Fruit fly (Drosophila melanogaster): Measurements from ENCODE around the gene schuy.

schuy gene

DNA sequence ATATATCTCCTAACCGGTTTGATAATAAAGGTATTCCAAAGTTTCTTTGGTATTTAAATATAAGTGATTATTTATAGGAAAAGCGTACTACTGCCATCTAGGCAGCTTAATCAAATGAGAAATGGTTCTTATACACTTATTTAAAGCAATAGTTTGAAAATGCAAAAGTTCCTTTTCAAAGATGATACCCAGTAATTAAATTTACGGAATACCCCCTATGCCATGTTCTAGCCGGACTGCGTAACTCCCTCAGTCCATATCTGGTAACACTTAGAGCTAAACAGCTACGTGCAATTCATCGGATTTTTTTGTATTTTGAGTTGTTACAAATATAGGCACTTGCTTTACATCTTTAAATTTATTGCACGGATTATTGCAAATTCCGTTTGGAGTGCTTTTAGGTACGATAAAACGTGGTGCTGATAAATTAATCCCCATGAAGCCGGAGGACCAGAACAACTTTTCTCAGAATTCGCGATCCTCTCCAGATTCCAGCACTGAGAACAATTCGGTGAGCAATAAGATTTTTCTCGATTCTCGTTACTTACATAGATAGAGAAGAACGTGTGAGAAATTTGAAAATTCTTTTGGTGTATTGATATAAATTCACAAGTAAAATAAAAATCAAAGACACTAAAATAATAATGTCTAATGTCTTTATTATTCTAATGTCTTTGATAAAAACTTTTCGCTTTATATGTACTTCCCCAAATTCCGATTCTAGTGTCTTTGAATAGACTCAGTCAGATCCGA is 16.8 kb downstream of the schuy start, which contains the start of gene CG7668 (continued):
- TF ChIP-seq CG16813 (GFP tag; IDR thresholded peaks at IDR 0.05; ENCODE audit: partially characterized antibody) (0 out of 3 replicates have a peak, but pooled peaks have one; percentile 6), CG3847 (GFP tag; IDR thresholded peaks at IDR 0.05) (peak; percentile 86), gt (GFP tag; IDR thresholded peaks at IDR 0.05) (no peak), CG5953 (GFP tag; IDR thresholded peaks at IDR 0.05) (peak; percentile 82), ERR (GFP tag; optimal IDR thresholded peaks at IDR 0.05) (peak; percentile 65), scrt (GFP tag; optimal IDR thresholded peaks at IDR 0.05) (peak; percentile 78), sna (GFP tag; IDR thresholded peaks at IDR 0.05; ENCODE audit: partially characterized antibody) (peak; percentile 43), CG14441 (GFP tag; IDR thresholded peaks at IDR 0.05) (peak; percentile 91), dm (GFP tag; optimal IDR thresholded peaks at IDR 0.05) (peak; percentile 78), CG9932 (GFP tag; IDR thresholded peaks at IDR 0.05) (no peak; the same call in none of the 2 replicates), danr (GFP tag; IDR thresholded peaks at IDR 0.05) (peak; percentile 77), gsb-n (tag; optimal IDR thresholded peaks at IDR 0.05) (peak; percentile 87), unc-4 (GFP tag; IDR thresholded peaks at IDR 0.05; ENCODE audit: partially characterized antibody) (no peak), CG7987 (GFP tag; optimal IDR thresholded peaks at IDR 0.05) (peak; percentile 86), CG6791 (GFP tag; IDR thresholded peaks at IDR 0.05; ENCODE audit: partially characterized antibody) (no peak), CG8359 (GFP tag; optimal IDR thresholded peaks at IDR 0.05; ENCODE audit: borderline replicate concordance) (peak; percentile 67), sisA (GFP tag; IDR thresholded peaks at IDR 0.05) (no peak), CG15011 (GFP tag; optimal IDR thresholded peaks at IDR 0.05) (peak; percentile 70), CG3995 (GFP tag; optimal IDR thresholded peaks at IDR 0.05) (peak; percentile 57), CG8924 (tag; optimal IDR thresholded peaks at IDR 0.05) (peak; percentile 94), Dip2 (GFP tag; IDR thresholded peaks at IDR 0.05) (no peak), CG10274 (GFP tag; optimal IDR thresholded peaks at IDR 0.05) (peak; percentile 47), CTCF (GFP tag; optimal IDR thresholded peaks at IDR 0.05) (peak; percentile 47), phol (tag; optimal IDR thresholded peaks at IDR 0.05) (peak; percentile 93), Jarid2 (GFP tag; optimal IDR thresholded peaks at IDR 0.05) (peak; percentile 25), Mrtf (GFP tag; IDR thresholded peaks at IDR 0.05) (peak; percentile 83; the same call in 2 of the 3 replicates), ro (GFP tag; IDR thresholded peaks at IDR 0.05) (no peak), zf30C (GFP tag; optimal IDR thresholded peaks at IDR 0.05) (peak; percentile 88), peb (GFP tag; IDR thresholded peaks at IDR 0.05) (peak; percentile 59; the same call in 1 of the 2 replicates), HmgZ (tag; optimal IDR thresholded peaks at IDR 0.05) (peak; percentile 92), Dad (GFP tag; optimal IDR thresholded peaks at IDR 0.05) (peak; percentile 74), HLHmδ (GFP tag; optimal IDR thresholded peaks at IDR 0.05) (no peak), CG17385 (GFP tag; optimal IDR thresholded peaks at IDR 0.05) (peak; percentile 84), bbx (GFP tag; IDR thresholded peaks at IDR 0.05; ENCODE audit: partially characterized antibody) (no peak), TFAM (GFP tag; optimal IDR thresholded peaks at IDR 0.05) (peak; percentile 34), onecut (GFP tag; IDR thresholded peaks at IDR 0.05) (peak; percentile 83), hkb (optimal IDR thresholded peaks at IDR 0.05) (no peak), hkb (GFP tag; IDR thresholded peaks at IDR 0.05) (peak; percentile 96), mirr (GFP tag; optimal IDR thresholded peaks at IDR 0.05) (peak; percentile 78), Optix (GFP tag; IDR thresholded peaks at IDR 0.05) (no peak), mam (GFP tag; optimal IDR thresholded peaks at IDR 0.05) (peak; percentile 89), MESR4 (GFP tag; optimal IDR thresholded peaks at IDR 0.05) (peak; percentile 67), CG14667 (GFP tag; IDR thresholded peaks at IDR 0.05) (no peak), CkIIα-i1 (GFP tag; IDR thresholded peaks at IDR 0.05) (no peak), B-H1 (GFP tag; IDR thresholded peaks at IDR 0.05) (peak; percentile 84; the same call in 1 of the 3 replicates), gsb (GFP tag; IDR thresholded peaks at IDR 0.05) (peak; percentile 70), CG7928 (GFP tag; optimal IDR thresholded peaks at IDR 0.05) (peak; percentile 50), CG7372 (GFP tag; IDR thresholded peaks at IDR 0.05) (peak; percentile 86), CG32532 (GFP tag; IDR thresholded peaks at IDR 0.05) (peak; percentile 94), Mad (GFP tag; optimal IDR thresholded peaks at IDR 0.05) (peak; percentile 78)

Measured in whole organism, embryonic.